Fruit fly (Drosophila melanogaster): ENCODE results near the gene ATP6AP2.

The ATP6AP2 gene

DNA sequence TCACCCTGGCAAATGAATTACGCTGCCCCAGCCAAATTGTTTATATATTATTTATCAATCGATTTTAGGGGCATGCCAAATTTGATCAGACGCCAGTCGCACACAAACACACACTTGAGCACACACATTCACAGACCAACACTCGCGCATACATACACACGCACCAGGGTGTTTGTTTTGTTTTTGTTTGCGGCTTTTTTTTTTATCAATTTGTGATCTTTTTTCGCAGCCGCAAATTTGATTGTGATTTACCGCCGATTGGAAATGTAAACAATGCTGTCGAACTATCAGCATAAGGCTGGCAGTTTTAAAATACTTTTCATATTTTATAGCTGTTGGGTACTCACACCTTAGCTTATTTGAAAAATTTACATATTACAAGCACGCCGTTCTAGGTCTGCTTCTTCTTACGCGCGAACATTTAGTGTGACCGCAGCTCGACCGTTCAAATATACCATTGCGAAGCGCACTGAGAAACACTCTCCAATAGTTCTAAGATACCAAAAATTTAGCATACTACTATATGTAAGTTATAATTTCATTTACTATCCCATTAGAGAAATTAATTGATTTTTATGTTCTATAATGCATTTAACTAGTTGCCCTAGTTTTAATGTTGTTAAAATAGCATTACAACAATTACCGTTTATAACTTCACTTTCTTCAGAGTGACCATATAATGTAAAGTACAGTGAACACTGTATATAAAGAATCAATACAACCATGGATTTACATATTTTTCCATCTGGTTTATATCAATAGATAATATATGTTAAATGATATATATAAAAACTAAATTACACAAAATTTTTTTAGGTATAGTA is 23.0 kb upstream of the ATP6AP2 start, which contains the start of gene pum (continued):
- TF ChIP-seq CG14710 (tag; optimal IDR thresholded peaks at IDR 0.05) = peak; percentile 69
- TF ChIP-seq tap (tag; optimal IDR thresholded peaks at IDR 0.05) = peak; percentile 61
- TF ChIP-seq CG14441 (GFP tag; IDR thresholded peaks at IDR 0.05) = no peak
- no peak for TF ChIP-seq Ssrp (tag; optimal IDR thresholded peaks at IDR 0.05)
- TF ChIP-seq CG12219 (GFP tag; optimal IDR thresholded peaks at IDR 0.05) = no peak
- peak; percentile 13 for TF ChIP-seq ind (GFP tag; optimal IDR thresholded peaks at IDR 0.05)
- peak; percentile 41 for TF ChIP-seq esg (GFP tag; conservative IDR thresholded peaks at IDR 0.05)
- TF ChIP-seq H15 (GFP tag; IDR thresholded peaks at IDR 0.05) = no peak
- peak; percentile 65 for TF ChIP-seq CG1603 (tag; optimal IDR thresholded peaks at IDR 0.05)
- TF ChIP-seq E2f2 (GFP tag; IDR thresholded peaks at IDR 0.05) = peak; percentile 66
- no peak for TF ChIP-seq CG13894 (tag; optimal IDR thresholded peaks at IDR 0.05)
- TF ChIP-seq CG12942 (GFP tag; optimal IDR thresholded peaks at IDR 0.05) = no peak
- peak; percentile 52; the same call in 1 of the 2 replicates for TF ChIP-seq ranshi (GFP tag; IDR thresholded peaks at IDR 0.05)
- no peak for TF ChIP-seq Neu2 (GFP tag; optimal IDR thresholded peaks at IDR 0.05; ENCODE audit: borderline replicate concordance)
- TF ChIP-seq exex (tag; optimal IDR thresholded peaks at IDR 0.05) = no peak
- TF ChIP-seq onecut (GFP tag; IDR thresholded peaks at IDR 0.05) = peak; percentile 69; the same call in 1 of the 2 replicates
- TF ChIP-seq vvl (GFP tag; IDR thresholded peaks at IDR 0.05) = peak; percentile 55
- no peak for TF ChIP-seq croc (GFP tag; conservative IDR thresholded peaks at IDR 0.05)
- TF ChIP-seq scrt (GFP tag; optimal IDR thresholded peaks at IDR 0.05) = no peak
- no peak for TF ChIP-seq Gug (GFP tag; IDR thresholded peaks at IDR 0.05)
- no peak for TF ChIP-seq CG7786 (GFP tag; optimal IDR thresholded peaks at IDR 0.05)
- TF ChIP-seq CG14050 (GFP tag; IDR thresholded peaks at IDR 0.05) = no peak
- TF ChIP-seq ac (GFP tag; optimal IDR thresholded peaks at IDR 0.05) = no peak
- peak; percentile 59 for TF ChIP-seq Nf-YC (tag; optimal IDR thresholded peaks at IDR 0.05)
- no peak for TF ChIP-seq CG43689 (GFP tag; IDR thresholded peaks at IDR 0.05)
- peak; percentile 75 for TF ChIP-seq CG10267 (tag; optimal IDR thresholded peaks at IDR 0.05)
- no peak for TF ChIP-seq Poxn (GFP tag; IDR thresholded peaks at IDR 0.05)
- peak; percentile 37 for TF ChIP-seq CG12104 (GFP tag; optimal IDR thresholded peaks at IDR 0.05)
- 0 out of 2 replicates have a peak, but pooled peaks have one; percentile 6 for TF ChIP-seq CG11085 (GFP tag; IDR thresholded peaks at IDR 0.05)
- no peak for TF ChIP-seq slou (GFP tag; optimal IDR thresholded peaks at IDR 0.05)
- peak in 1 of 3 experiments; percentile 57 for TF ChIP-seq lola (GFP tag; optimal IDR thresholded peaks at IDR 0.05)
- peak; percentile 77 for TF ChIP-seq CG17568 (GFP tag; optimal IDR thresholded peaks at IDR 0.05)
- TF ChIP-seq cad (GFP tag; optimal IDR thresholded peaks at IDR 0.05) = no peak
- TF ChIP-seq corto (GFP tag; optimal IDR thresholded peaks at IDR 0.05) = no peak
- TF ChIP-seq Atf3 (GFP tag; optimal IDR thresholded peaks at IDR 0.05) = no peak
- no peak for TF ChIP-seq CG15601 (tag; optimal IDR thresholded peaks at IDR 0.05)
- no peak for TF ChIP-seq emc (GFP tag; optimal IDR thresholded peaks at IDR 0.05)
- peak; percentile 28 for TF ChIP-seq CG6683 (GFP tag; optimal IDR thresholded peaks at IDR 0.05)
- peak; percentile 50 to 83 for TF ChIP-seq bsh (GFP tag; optimal IDR thresholded peaks at IDR 0.05)
- no peak for TF ChIP-seq CG18619 (GFP tag; optimal IDR thresholded peaks at IDR 0.05)
- peak; percentile 47 for TF ChIP-seq Fer3 (tag; optimal IDR thresholded peaks at IDR 0.05)
- TF ChIP-seq NK7.1 (GFP tag; optimal IDR thresholded peaks at IDR 0.05) = no peak
- TF ChIP-seq CG2120 (GFP tag; optimal IDR thresholded peaks at IDR 0.05) = peak; percentile 46
- TF ChIP-seq zf30C (GFP tag; optimal IDR thresholded peaks at IDR 0.05) = no peak
- TF ChIP-seq Optix (GFP tag; IDR thresholded peaks at IDR 0.05) = no peak
- no peak for TF ChIP-seq ash1 (GFP tag; optimal IDR thresholded peaks at IDR 0.05)
- peak; percentile 52 for TF ChIP-seq CG30403 (GFP tag; optimal IDR thresholded peaks at IDR 0.05)
- peak; percentile 26 for TF ChIP-seq CG8290 (GFP tag; optimal IDR thresholded peaks at IDR 0.05)
- peak in 1 of 2 experiments; percentile 35 for TF ChIP-seq CG8290 (tag; optimal IDR thresholded peaks at IDR 0.05)
- TF ChIP-seq CG32767 (GFP tag; IDR thresholded peaks at IDR 0.05) = peak; percentile 6; the same call in 1 of the 2 replicates
